Fruit fly (Drosophila melanogaster) whole organism, adult: Measurements from ENCODE around the gene tok.

Source experiments
- CG11617 ChIP-seq: fragments of 200-800 bp; sonication (Bioruptor generic); optimal IDR thresholded peaks from 2 replicates; lab custom pipeline; 2017; ENCODE audit warnings: mild to moderate bottlenecking, missing biosample characterization, missing genetic modification reagents, missing genetic modification characterization
- CG12768 ChIP-seq: fragments of 200-800 bp; sonication (Bioruptor generic); optimal IDR thresholded peaks from 2 replicates; lab custom pipeline; 2017; ENCODE audit warnings: missing biosample characterization, missing genetic modification characterization, mild to moderate bottlenecking, moderate library complexity, missing genetic modification reagents
- CG14711 ChIP-seq: fragments of 200-800 bp; sonication (Bioruptor generic); optimal IDR thresholded peaks from 2 replicates; lab custom pipeline; 2018; ENCODE audit warnings: missing biosample characterization, mild to moderate bottlenecking, missing genetic modification characterization, moderate library complexity
- CG1620 ChIP-seq: fragments of 200-800 bp; sonication (Bioruptor generic); optimal IDR thresholded peaks from 2 replicates; lab custom pipeline; 2016; ENCODE audit warnings: missing biosample characterization, missing genetic modification characterization
- CG33017 ChIP-seq: fragments of 200-800 bp; sonication (Bioruptor generic); optimal IDR thresholded peaks from 2 replicates; lab custom pipeline; 2018; ENCODE audit warnings: missing biosample characterization, mild to moderate bottlenecking, missing genetic modification characterization, moderate library complexity
- CG7045 ChIP-seq: fragments of 200-800 bp; sonication (Bioruptor generic); optimal IDR thresholded peaks from 2 replicates; lab custom pipeline; 2017; ENCODE audit warnings: missing biosample characterization, mild to moderate bottlenecking, missing genetic modification characterization
- Clk ChIP-seq: fragments of 200-800 bp; sonication (Bioruptor generic); optimal IDR thresholded peaks from 2 replicates; lab custom pipeline; 2017; ENCODE audit warnings: missing biosample characterization, missing genetic modification characterization
- Mnt ChIP-seq: fragments of 200-800 bp; sonication (Bioruptor generic); optimal IDR thresholded peaks from 2 replicates; lab custom pipeline; 2016; ENCODE audit warnings: missing biosample characterization, mild to moderate bottlenecking, missing genetic modification characterization
- kay ChIP-seq: fragments of 200-800 bp; sonication (Bioruptor generic); peaks from one replicate; lab custom pipeline; 2016; ENCODE audit warnings: missing biosample characterization, missing genetic modification characterization, borderline replicate concordance
- ovo ChIP-seq: fragments of 200-800 bp; sonication (Bioruptor generic); optimal IDR thresholded peaks from 2 replicates; lab custom pipeline; 2016; ENCODE audit warnings: missing biosample characterization, missing genetic modification characterization
- pad ChIP-seq: fragments of 200-800 bp; sonication (Bioruptor generic); optimal IDR thresholded peaks from 3 replicates; lab custom pipeline; 2017; ENCODE audit warnings: missing biosample characterization, missing genetic modification characterization, mild to moderate bottlenecking, moderate library complexity, missing genetic modification reagents
- toe ChIP-seq: fragments of 200-800 bp; sonication (Bioruptor generic); optimal IDR thresholded peaks from 2 replicates; lab custom pipeline; 2016; ENCODE audit warnings: missing biosample characterization, missing genetic modification characterization

- TF ChIP-seq toe (GFP tag; lab: Kevin White, UChicago) (peak; percentile 84), CG14711 (tag; lab: Kevin White, UChicago) (peak; percentile 61), Clk (GFP tag; lab: Kevin White, UChicago) (peak; percentile 28), CG12768 (peak; percentile 64), CG11617 (GFP tag; lab: Kevin White, UChicago) (peak; percentile 78), CG1620 (GFP tag; lab: Kevin White, UChicago) (peak; percentile 74), ovo (GFP tag; lab: Kevin White, UChicago) (peak; percentile 52), kay (GFP tag; lab: Kevin White, UChicago) (no peak), CG33017 (tag; lab: Kevin White, UChicago) (peak; percentile 51), Mnt (GFP tag; lab: Kevin White, UChicago) (peak; percentile 69), pad (GFP tag; lab: Kevin White, UChicago) (peak; percentile 65), CG7045 (GFP tag; lab: Kevin White, UChicago) (peak; percentile 88)
Measured at dm6 chr3R:24787042-24787565, 67.6 kb downstream of the tok start, which contains the start of gene CG5805.
